Fruit fly (Drosophila melanogaster) whole organism, embryonic: ENCODE results near the gene Paics.
A peak's percentile ranks its signal among the peaks of the same experiment; 100 is the strongest.

ENCODE experiments used
- Asciz ChIP-seq: fragments of 200-800 bp; sonication (Bioruptor generic); optimal IDR thresholded peaks from 2 replicates; lab custom pipeline; 2017; ENCODE audit warnings: missing biosample characterization, mild to moderate bottlenecking, missing genetic modification characterization, missing genetic modification reagents
- B-H2 ChIP-seq: fragments of 200-800 bp; sonication (Bioruptor generic); optimal IDR thresholded peaks from 2 replicates; lab custom pipeline; 2018; ENCODE audit warnings: missing biosample characterization, mild to moderate bottlenecking, missing genetic modification characterization
- CG10462 ChIP-seq: fragments of 200-800 bp; sonication (Bioruptor generic); optimal IDR thresholded peaks from 2 replicates; lab custom pipeline; 2016; ENCODE audit warnings: missing biosample characterization, missing genetic modification characterization
- CG12155 ChIP-seq: fragments of 200-800 bp; sonication (Bioruptor generic); optimal IDR thresholded peaks from 3 replicates; lab custom pipeline; 2016; ENCODE audit warnings: missing biosample characterization, missing genetic modification characterization
- CG12236 ChIP-seq: fragments of 200-800 bp; sonication (Bioruptor generic); optimal IDR thresholded peaks from 2 replicates; lab custom pipeline; 2016; ENCODE audit warnings: missing biosample characterization, missing genetic modification characterization
- CG14965 ChIP-seq: fragments of 200-800 bp; sonication (Bioruptor generic); optimal IDR thresholded peaks from 2 replicates; lab custom pipeline; 2016; ENCODE audit warnings: missing biosample characterization, missing genetic modification characterization, borderline replicate concordance
- CG16863 ChIP-seq: fragments of 200-800 bp; sonication (Bioruptor generic); optimal IDR thresholded peaks from 3 replicates; lab custom pipeline; 2016; ENCODE audit warnings: missing biosample characterization, missing genetic modification characterization
- CG2875 ChIP-seq: fragments of 200-800 bp; sonication (Bioruptor generic); optimal IDR thresholded peaks from 2 replicates; lab custom pipeline; 2017; ENCODE audit warnings: missing biosample characterization, mild to moderate bottlenecking, missing genetic modification characterization, missing genetic modification reagents
- CG6683 ChIP-seq: fragments of 200-800 bp; sonication (Bioruptor generic); optimal IDR thresholded peaks from 2 replicates; lab custom pipeline; 2017; ENCODE audit warnings: missing biosample characterization, mild to moderate bottlenecking, missing genetic modification characterization, missing genetic modification reagents
- Doc2 ChIP-seq: fragments of 200-800 bp; sonication (Bioruptor generic); IDR thresholded peaks from 2 replicates; pipeline ENCODE4 v1.3.6; 2022; ENCODE audit warnings: missing biosample characterization, missing genetic modification characterization
- E2f2 ChIP-seq: fragments of 200-800 bp; sonication (Bioruptor generic); IDR thresholded peaks from 2 replicates; pipeline ENCODE4 v1.3.6; 2022; ENCODE audit warnings: missing biosample characterization, missing genetic modification characterization
- Fer2 ChIP-seq: fragments of 200-800 bp; sonication (Bioruptor generic); optimal IDR thresholded peaks from 2 replicates; lab custom pipeline; 2018; ENCODE audit warnings: missing biosample characterization, mild to moderate bottlenecking, missing genetic modification characterization, moderate library complexity
- Hr39 ChIP-seq: fragments of >200 bp; optimal IDR thresholded peaks from 2 replicates; lab custom pipeline; 2017
- MTF-1 ChIP-seq: fragments of 200-800 bp; sonication (Bioruptor generic); optimal IDR thresholded peaks from 2 replicates; lab custom pipeline; 2018; ENCODE audit warnings: missing biosample characterization, mild to moderate bottlenecking, missing genetic modification characterization, borderline replicate concordance
- Neu2 ChIP-seq: fragments of 200-800 bp; sonication (Bioruptor generic); optimal IDR thresholded peaks from 3 replicates; lab custom pipeline; 2016; ENCODE audit warnings: missing biosample characterization, missing genetic modification characterization, borderline replicate concordance
- Oaz ChIP-seq: fragments of 200-800 bp; sonication (Bioruptor generic); IDR thresholded peaks from 2 replicates; pipeline ENCODE4 v1.3.6; 2022; ENCODE audit warnings: missing biosample characterization, missing genetic modification characterization
- Rfx ChIP-seq: fragments of 200-800 bp; sonication (Bioruptor generic); IDR thresholded peaks from 2 replicates; pipeline ENCODE4 v1.3.6; 2022; ENCODE audit warnings: missing biosample characterization, missing genetic modification characterization
- Taf1 ChIP-seq: fragments of 200-800 bp; sonication (Bioruptor generic); IDR thresholded peaks from 2 replicates; pipeline ENCODE4 v1.3.6; 2022; ENCODE audit warnings: missing biosample characterization, missing genetic modification characterization
- Tbp ChIP-seq: fragments of >200 bp; optimal IDR thresholded peaks from 2 replicates; lab custom pipeline; 2018; ENCODE audit warnings: missing biosample characterization, missing genetic modification characterization
- Xbp1 ChIP-seq: fragments of 200-800 bp; sonication (Bioruptor generic); optimal IDR thresholded peaks from 3 replicates; lab custom pipeline; 2016; ENCODE audit warnings: missing biosample characterization, mild to moderate bottlenecking, missing genetic modification characterization
- YL-1 ChIP-seq: fragments of 200-800 bp; sonication (Bioruptor generic); optimal IDR thresholded peaks from 3 replicates; lab custom pipeline; 2017; ENCODE audit warnings: missing biosample characterization, mild to moderate bottlenecking, missing genetic modification characterization
- abd-A ChIP-seq: fragments of 200-800 bp; sonication (Bioruptor generic); optimal IDR thresholded peaks from 3 replicates; lab custom pipeline; 2019; ENCODE audit warnings: missing biosample characterization, mild to moderate bottlenecking, missing genetic modification characterization, moderate library complexity
- ase ChIP-seq: fragments of 200-800 bp; sonication (Bioruptor generic); IDR thresholded peaks from 3 replicates; pipeline ENCODE4 v1.3.6; 2022; ENCODE audit warnings: missing biosample characterization, missing genetic modification characterization
- bbx ChIP-seq: fragments of 200-800 bp; sonication (Bioruptor generic); IDR thresholded peaks from 2 replicates; pipeline ENCODE4 v1.3.6; 2022; ENCODE audit warnings: missing biosample characterization, missing genetic modification characterization; ENCODE audit not compliant: partially characterized antibody
- bcd ChIP-seq: fragments of 200-800 bp; sonication (Bioruptor generic); optimal IDR thresholded peaks from 2 replicates; lab custom pipeline; 2017; ENCODE audit warnings: missing biosample characterization, mild to moderate bottlenecking, missing genetic modification characterization
- ci ChIP-seq: fragments of 200-800 bp; sonication (Bioruptor generic); IDR thresholded peaks from 3 replicates; pipeline ENCODE4 v1.3.6; 2022; ENCODE audit warnings: missing biosample characterization, missing genetic modification characterization
- dati ChIP-seq: fragments of 200-800 bp; sonication (Bioruptor generic); IDR thresholded peaks from 2 replicates; pipeline ENCODE4 v1.3.6; 2022; ENCODE audit warnings: missing biosample characterization, missing genetic modification characterization
- dimm ChIP-seq: fragments of 200-800 bp; sonication (Bioruptor generic); IDR thresholded peaks from 2 replicates; pipeline ENCODE4 v1.3.6; 2022; ENCODE audit warnings: missing biosample characterization, missing genetic modification characterization
- gcm ChIP-seq: fragments of 200-800 bp; sonication (Bioruptor generic); optimal IDR thresholded peaks from 2 replicates; lab custom pipeline; 2019; ENCODE audit warnings: missing biosample characterization, mild to moderate bottlenecking, missing genetic modification characterization, moderate library complexity
- gsb-n ChIP-seq: fragments of 200-800 bp; sonication (Bioruptor generic); optimal IDR thresholded peaks from 3 replicates; lab custom pipeline; 2018; ENCODE audit warnings: missing biosample characterization, mild to moderate bottlenecking, missing genetic modification characterization
- h ChIP-seq: fragments of >200 bp; optimal IDR thresholded peaks from 2 replicates; lab custom pipeline; 2017
- hbn ChIP-seq: fragments of 200-800 bp; sonication (Bioruptor generic); IDR thresholded peaks from 2 replicates; pipeline ENCODE4 v1.3.6; 2022; ENCODE audit warnings: missing biosample characterization, missing genetic modification characterization; ENCODE audit not compliant: partially characterized antibody
- hkb ChIP-seq, 2 experiments: fragments of 200-800 bp in 1 of 2; fragments of >200 bp in 1 of 2; sonication (Bioruptor generic) in 1 of 2; IDR thresholded peaks in 1 of 2; optimal IDR thresholded peaks in 1 of 2; 2 replicates each; pipeline versions ENCODE4 v1.3.6 to Lab custom; 2017 to 2022; ENCODE audit warnings: missing biosample characterization in 1 of 2, missing genetic modification characterization in 1 of 2
- insv ChIP-seq, 2 experiments: fragments of 200-800 bp; sonication (Bioruptor generic); optimal IDR thresholded peaks; 3 replicates each; lab custom pipeline; 2016 to 2018; ENCODE audit warnings: missing biosample characterization in 2 of 2, missing genetic modification characterization in 2 of 2
- kah ChIP-seq: fragments of 200-800 bp; sonication (Bioruptor generic); optimal IDR thresholded peaks from 2 replicates; lab custom pipeline; 2018; ENCODE audit warnings: missing biosample characterization, mild to moderate bottlenecking, missing genetic modification characterization
- knrl ChIP-seq: fragments of 200-800 bp; sonication (Bioruptor generic); IDR thresholded peaks from 3 replicates; pipeline ENCODE4 v1.3.6; 2022; ENCODE audit warnings: missing biosample characterization, missing genetic modification characterization; ENCODE audit not compliant: partially characterized antibody
- lilli ChIP-seq: fragments of 200-800 bp; sonication (Bioruptor generic); optimal IDR thresholded peaks from 3 replicates; lab custom pipeline; 2016; ENCODE audit warnings: missing biosample characterization, missing genetic modification characterization
- mam ChIP-seq: fragments of 200-800 bp; sonication (Bioruptor generic); optimal IDR thresholded peaks from 3 replicates; lab custom pipeline; 2016; ENCODE audit warnings: missing biosample characterization, missing genetic modification characterization
- onecut ChIP-seq: fragments of 200-800 bp; sonication (Bioruptor generic); IDR thresholded peaks from 2 replicates; pipeline ENCODE4 v1.3.6; 2022; ENCODE audit warnings: missing biosample characterization, missing genetic modification characterization
- otp ChIP-seq: fragments of 200-800 bp; sonication (Bioruptor generic); IDR thresholded peaks from 3 replicates; pipeline ENCODE4, ENCODE4 v1.3.6; 2022; ENCODE audit warnings: missing biosample characterization, missing genetic modification characterization
- p53 ChIP-seq: fragments of 200-800 bp; sonication (Bioruptor generic); optimal IDR thresholded peaks from 2 replicates; lab custom pipeline; 2016; ENCODE audit warnings: missing biosample characterization, missing genetic modification characterization
- pnt ChIP-seq: fragments of 200-800 bp; sonication (Bioruptor generic); optimal IDR thresholded peaks from 3 replicates; lab custom pipeline; 2016; ENCODE audit warnings: missing biosample characterization, missing genetic modification characterization
- sqz ChIP-seq: fragments of 200-800 bp; sonication (Bioruptor generic); optimal IDR thresholded peaks from 3 replicates; lab custom pipeline; 2018; ENCODE audit warnings: missing biosample characterization, mild to moderate bottlenecking, missing genetic modification characterization
- sr ChIP-seq: fragments of 200-800 bp; sonication (Bioruptor generic); IDR thresholded peaks from 3 replicates; pipeline ENCODE4 v1.3.6; 2022; ENCODE audit warnings: missing biosample characterization, missing genetic modification characterization
- tna ChIP-seq: fragments of 200-800 bp; sonication (Bioruptor generic); IDR thresholded peaks from 2 replicates; pipeline ENCODE4 v1.3.6; 2022; ENCODE audit warnings: missing biosample characterization, missing genetic modification characterization; ENCODE audit not compliant: partially characterized antibody
- toy ChIP-seq: fragments of 200-800 bp; sonication (Bioruptor generic); IDR thresholded peaks from 2 replicates; pipeline ENCODE4 v1.3.6; 2022; ENCODE audit warnings: missing biosample characterization, missing genetic modification characterization
- vnd ChIP-seq: fragments of 200-800 bp; sonication (Bioruptor generic); IDR thresholded peaks from 3 replicates; pipeline ENCODE4 v1.3.6; 2022; ENCODE audit warnings: missing biosample characterization, missing genetic modification characterization; ENCODE audit not compliant: partially characterized antibody
- zfh1 ChIP-seq: fragments of 200-800 bp; sonication (Bioruptor generic); IDR thresholded peaks from 3 replicates; pipeline ENCODE4 v1.3.6; 2022; ENCODE audit warnings: missing biosample characterization, missing genetic modification characterization

Gene Paics

DNA sequence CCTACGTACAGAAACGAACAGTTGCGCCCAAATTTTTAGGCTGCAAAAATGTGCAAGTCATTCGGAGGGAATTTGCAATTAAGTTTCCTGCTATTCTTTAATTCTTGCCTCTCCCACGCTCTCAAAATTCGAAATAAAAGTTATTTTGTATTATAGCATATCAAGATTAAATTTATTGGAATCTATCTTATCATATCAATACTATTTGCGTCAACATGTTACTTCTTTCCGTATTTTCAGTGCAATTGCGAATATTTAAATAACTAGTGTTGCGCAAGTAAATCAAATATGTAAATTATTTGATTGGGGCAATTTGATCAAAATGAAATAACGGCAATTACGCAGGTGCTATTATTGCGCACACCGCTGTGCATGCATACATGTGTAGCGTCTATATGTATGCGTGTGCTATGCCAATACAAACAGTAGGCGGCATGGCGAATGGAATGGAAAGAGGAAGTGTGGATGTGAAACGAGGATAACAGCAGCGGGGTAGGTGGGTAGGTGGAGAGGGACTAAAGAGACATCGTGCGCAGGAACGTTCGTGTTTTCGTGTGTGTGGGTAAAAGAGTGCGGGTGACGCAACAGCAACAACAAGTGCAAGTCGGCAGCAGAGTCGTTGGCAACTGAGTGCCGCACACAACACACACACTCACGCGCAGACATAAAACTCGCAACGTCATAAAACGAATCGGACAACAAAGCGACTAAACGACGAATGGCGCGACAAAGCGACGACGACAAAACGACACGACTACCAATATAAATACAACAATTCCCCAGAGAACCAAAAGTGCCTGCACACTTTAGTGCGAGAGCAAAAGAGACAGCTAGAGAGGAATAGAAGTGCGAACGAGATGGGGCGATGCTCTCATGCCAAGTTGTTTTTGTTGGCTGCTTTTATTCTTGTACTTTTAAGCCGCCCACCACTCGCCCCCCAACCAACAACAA, 24.7 kb downstream of the Paics start (continued):
- TF ChIP-seq hkb (optimal IDR thresholded peaks at IDR 0.05; lab: Kevin White, UChicago) (no peak), hkb (GFP tag; IDR thresholded peaks at IDR 0.05; lab: Robert Waterston, UW) (peak; percentile 83), Xbp1 (GFP tag; lab: Kevin White, UChicago) (peak; percentile 94), Neu2 (peak; percentile 42), Fer2 (peak; percentile 84), CG6683 (peak; percentile 85), onecut (GFP tag; lab: Robert Waterston, UW) (peak; percentile 62), sr (GFP tag; lab: Robert Waterston, UW) (peak; percentile 64; the same call in 2 of the 3 replicates), CG14965 (peak; percentile 30), CG16863 (GFP tag; lab: Kevin White, UChicago) (peak; percentile 91), B-H2 (GFP tag; lab: Kevin White, UChicago) (peak; percentile 74), pnt (GFP tag; lab: Kevin White, UChicago) (peak; percentile 87), zfh1 (GFP tag; lab: Robert Waterston, UW) (peak; percentile 80), ase (GFP tag; lab: Robert Waterston, UW) (peak; percentile 67; the same call in 1 of the 3 replicates), Rfx (GFP tag; lab: Robert Waterston, UW) (peak; percentile 86), MTF-1 (GFP tag; lab: Kevin White, UChicago) (peak; percentile 47), Oaz (GFP tag; lab: Robert Waterston, UW) (peak; percentile 73), toy (GFP tag; lab: Robert Waterston, UW) (no peak), dati (GFP tag; lab: Robert Waterston, UW) (0 out of 2 replicates have a peak, but pooled peaks have one; percentile 5), Asciz (GFP tag; lab: Kevin White, UChicago) (peak; percentile 89), Tbp (GFP tag; lab: Kevin White, UChicago) (no peak), vnd (GFP tag; lab: Robert Waterston, UW) (no peak), otp (GFP tag; lab: Robert Waterston, UW) (peak; percentile 9; the same call in 1 of the 3 replicates), tna (GFP tag; lab: Robert Waterston, UW) (0 out of 2 replicates have a peak, but pooled peaks have one; percentile 44), abd-A (peak; percentile 97), ci (peak; percentile 62; the same call in 2 of the 3 replicates), kah (peak; percentile 83), gsb-n (peak; percentile 88), bcd (GFP tag; lab: Kevin White, UChicago) (peak; percentile 95), h (lab: Kevin White, UChicago) (no peak), knrl (GFP tag; lab: Robert Waterston, UW) (no peak), p53 (GFP tag; lab: Kevin White, UChicago) (peak; percentile 97), sqz (GFP tag; lab: Kevin White, UChicago) (peak; percentile 75), insv (GFP tag; optimal IDR thresholded peaks at IDR 0.05; lab: Kevin White, UChicago) (peak in 1 of 2 experiments; percentile 71), CG12155 (GFP tag; lab: Kevin White, UChicago) (peak; percentile 90), dimm (GFP tag; lab: Robert Waterston, UW) (peak; percentile 49), lilli (GFP tag; lab: Kevin White, UChicago) (peak; percentile 94), Doc2 (GFP tag; lab: Robert Waterston, UW) (no peak), YL-1 (GFP tag; lab: Kevin White, UChicago) (peak; percentile 84), Taf1 (GFP tag; lab: Robert Waterston, UW) (peak; percentile 53), bbx (GFP tag; lab: Robert Waterston, UW) (no peak), gcm (GFP tag; lab: Kevin White, UChicago) (peak; percentile 85), CG12236 (GFP tag; lab: Kevin White, UChicago) (peak; percentile 88), hbn (no peak), mam (peak; percentile 92), CG2875 (peak; percentile 90), CG10462 (GFP tag; lab: Kevin White, UChicago) (peak; percentile 84), E2f2 (peak; percentile 47), Hr39 (lab: Kevin White, UChicago) (no peak)
